Fruit fly (Drosophila melanogaster): Measurements from ENCODE around the gene milt.

The milt gene

dm6 chr2L:7039342-7039684 is 1.7 kb downstream of the milt start (continued):
- TF ChIP-seq CG2202 (tag; optimal IDR thresholded peaks at IDR 0.05) = peak; percentile 21
- TF ChIP-seq CG6272 (GFP tag; IDR thresholded peaks at IDR 0.05) = peak; percentile 36; the same call in 1 of the 2 replicates
- peak; percentile 39 for TF ChIP-seq Meics (GFP tag; optimal IDR thresholded peaks at IDR 0.05)
- no peak for TF ChIP-seq CG7928 (GFP tag; optimal IDR thresholded peaks at IDR 0.05)
- TF ChIP-seq CG9727 (GFP tag; optimal IDR thresholded peaks at IDR 0.05) = peak; percentile 39
- TF ChIP-seq Lim3 (GFP tag; IDR thresholded peaks at IDR 0.05) = 0 out of 2 replicates have a peak, but pooled peaks have one; percentile 25
- no peak for TF ChIP-seq chinmo (GFP tag; IDR thresholded peaks at IDR 0.05; ENCODE audit: partially characterized antibody)
- no peak for TF ChIP-seq NK7.1 (GFP tag; optimal IDR thresholded peaks at IDR 0.05)
- TF ChIP-seq CG7745 (tag; optimal IDR thresholded peaks at IDR 0.05) = no peak
- TF ChIP-seq wdn (GFP tag; IDR thresholded peaks at IDR 0.05) = peak; percentile 36; the same call in 1 of the 2 replicates
- peak; percentile 32 for TF ChIP-seq CG11723 (GFP tag; optimal IDR thresholded peaks at IDR 0.05)
- TF ChIP-seq danr (GFP tag; IDR thresholded peaks at IDR 0.05) = peak; percentile 55; the same call in 1 of the 2 replicates
- TF ChIP-seq HmgD (GFP tag; optimal IDR thresholded peaks at IDR 0.05) = no peak
- TF ChIP-seq CG7372 (GFP tag; IDR thresholded peaks at IDR 0.05) = peak; percentile 52; the same call in 1 of the 2 replicates
- peak; percentile 54 for TF ChIP-seq CG18262 (tag; optimal IDR thresholded peaks at IDR 0.05)
- no peak for TF ChIP-seq Trl (optimal IDR thresholded peaks at IDR 0.05)
- TF ChIP-seq Trl (GFP tag; optimal IDR thresholded peaks at IDR 0.05) = peak; percentile 28
- peak; percentile 36; the same call in 1 of the 2 replicates for TF ChIP-seq MBD-R2 (GFP tag; IDR thresholded peaks at IDR 0.05)
- TF ChIP-seq tgo (GFP tag; IDR thresholded peaks at IDR 0.05) = peak; percentile 71
- TF ChIP-seq HHEX (GFP tag; optimal IDR thresholded peaks at IDR 0.05) = peak; percentile 19
- TF ChIP-seq CG2875 (GFP tag; optimal IDR thresholded peaks at IDR 0.05) = peak; percentile 50
- TF ChIP-seq CG7357 (GFP tag; IDR thresholded peaks at IDR 0.05) = peak; percentile 44; the same call in 2 of the 3 replicates
- no peak for TF ChIP-seq ro (GFP tag; IDR thresholded peaks at IDR 0.05)
- TF ChIP-seq Nf-YA (GFP tag; IDR thresholded peaks at IDR 0.05) = peak; percentile 49
- TF ChIP-seq Rfx (GFP tag; IDR thresholded peaks at IDR 0.05) = peak; percentile 70
- TF ChIP-seq pros (GFP tag; optimal IDR thresholded peaks at IDR 0.05) = no peak
- TF ChIP-seq CG13894 (tag; optimal IDR thresholded peaks at IDR 0.05) = no peak
- peak; percentile 48; the same call in 1 of the 2 replicates for TF ChIP-seq CG17328 (GFP tag; IDR thresholded peaks at IDR 0.05)
- peak; percentile 46 for TF ChIP-seq Atf-2 (GFP tag; optimal IDR thresholded peaks at IDR 0.05)
- no peak for TF ChIP-seq CG31365 (tag; optimal IDR thresholded peaks at IDR 0.05)
- TF ChIP-seq CG12155 (GFP tag; optimal IDR thresholded peaks at IDR 0.05) = peak; percentile 58
- peak; percentile 37 for TF ChIP-seq ems (GFP tag; optimal IDR thresholded peaks at IDR 0.05)
- TF ChIP-seq CG8765 (GFP tag; IDR thresholded peaks at IDR 0.05) = no peak
- peak; percentile 35 for TF ChIP-seq HLH54F (GFP tag; optimal IDR thresholded peaks at IDR 0.05)
- no peak for TF ChIP-seq CG6683 (GFP tag; optimal IDR thresholded peaks at IDR 0.05)
- TF ChIP-seq Dip3 (GFP tag; optimal IDR thresholded peaks at IDR 0.05) = peak; percentile 31
- peak; percentile 59 for TF ChIP-seq Hr3 (GFP tag; optimal IDR thresholded peaks at IDR 0.05)
- no peak for TF ChIP-seq CG34224 (GFP tag; IDR thresholded peaks at IDR 0.05; ENCODE audit: partially characterized antibody)
- no peak for TF ChIP-seq CG2129 (GFP tag; IDR thresholded peaks at IDR 0.05; ENCODE audit: partially characterized antibody)
- no peak for TF ChIP-seq CG18476 (GFP tag; optimal IDR thresholded peaks at IDR 0.05)
- TF ChIP-seq CG4820 (GFP tag; optimal IDR thresholded peaks at IDR 0.05) = peak; percentile 45
- TF ChIP-seq CG17612 (GFP tag; IDR thresholded peaks at IDR 0.05) = 0 out of 2 replicates have a peak, but pooled peaks have one; percentile 32
- peak; percentile 17 for TF ChIP-seq trem (tag; optimal IDR thresholded peaks at IDR 0.05)
- peak; percentile 43 for TF ChIP-seq wek (GFP tag; optimal IDR thresholded peaks at IDR 0.05)
- TF ChIP-seq CG14050 (GFP tag; IDR thresholded peaks at IDR 0.05) = 0 out of 3 replicates have a peak, but pooled peaks have one; percentile 11
- peak; percentile 62 for TF ChIP-seq H2.0 (GFP tag; IDR thresholded peaks at IDR 0.05)
- peak; percentile 67 for TF ChIP-seq CG10366 (GFP tag; IDR thresholded peaks at IDR 0.05)
- peak; percentile 20 for TF ChIP-seq Antp (GFP tag; optimal IDR thresholded peaks at IDR 0.05)
- TF ChIP-seq sd (tag; optimal IDR thresholded peaks at IDR 0.05) = peak; percentile 47
- TF ChIP-seq unpg (GFP tag; optimal IDR thresholded peaks at IDR 0.05) = peak; percentile 30
- no peak for TF ChIP-seq CG16813 (GFP tag; IDR thresholded peaks at IDR 0.05; ENCODE audit: partially characterized antibody)
